Worm (Caenorhabditis elegans) whole organism, L4 larva: ENCODE results near the gene rsp-1.

Experiments
- D1046.2 ChIP-seq: fragments of 200-800 bp; sonication (Bioruptor generic); IDR thresholded peaks from 2 replicates; pipeline ENCODE4 v1.3.6; 2022; ENCODE audit warnings: missing genetic modification characterization, missing compliant biosample characterization
- dpl-1 ChIP-seq: fragments of 150-350 bp; optimal IDR thresholded peaks from 2 replicates; lab custom pipeline; 2014; ENCODE audit warnings: missing biosample characterization, missing genetic modification reagents, missing genetic modification characterization

ce11 chrII:11431584-11431983, 21.6 kb upstream of the rsp-1 start, which contains the start of gene C05D12.4:
- TF ChIP-seq dpl-1 (GFP tag; lab: Kevin White, UChicago) = no peak
- no peak for TF ChIP-seq D1046.2
